Worm (Caenorhabditis elegans) whole organism, midembryonic: ENCODE data around the gene C25H3.17.

Experiments used
- T22C8.4 ChIP-seq: fragments of 200-800 bp; sonication (Bioruptor generic); IDR thresholded peaks from 2 replicates; pipeline ENCODE4 v1.3.6; 2022; ENCODE audit warnings: missing genetic modification characterization, missing compliant biosample characterization
- cog-1 ChIP-seq: sonication (generic microtip); optimal IDR thresholded peaks from 2 replicates; lab custom pipeline; 2016; ENCODE audit warnings: missing genetic modification characterization, missing compliant biosample characterization
- flt-1 ChIP-seq: fragments of 200-800 bp; sonication (Bioruptor generic); IDR thresholded peaks from 2 replicates; pipeline ENCODE4 v1.3.6; 2022; ENCODE audit warnings: missing genetic modification characterization, missing compliant biosample characterization
- ref-1 ChIP-seq: fragments of 200-800 bp; sonication (Bioruptor generic); conservative IDR thresholded peaks from 2 replicates; pipeline ENCODE4 v1.3.6; 2022; ENCODE audit warnings: missing genetic modification reagents, missing genetic modification characterization, missing compliant biosample characterization
- tab-1 ChIP-seq: fragments of 200-800 bp; sonication (Bioruptor generic); IDR thresholded peaks from 2 replicates; pipeline ENCODE4 v1.3.6; 2022; ENCODE audit warnings: missing genetic modification characterization, missing compliant biosample characterization
- ztf-29 ChIP-seq: fragments of 200-800 bp; sonication (Bioruptor generic); IDR thresholded peaks from 2 replicates; pipeline ENCODE4 v1.3.6; 2022; ENCODE audit warnings: missing genetic modification reagents, missing genetic modification characterization, missing compliant biosample characterization

ce11 chrII:5697338-5697737 lies 27.9 kb upstream of the C25H3.17 start:
- no peak for TF ChIP-seq T22C8.4 (GFP tag; lab: Robert Waterston, UW)
- no peak for TF ChIP-seq flt-1
- TF ChIP-seq ref-1 (GFP tag; lab: Robert Waterston, UW), result no peak
- TF ChIP-seq cog-1 (tag; lab: Kevin White, UChicago), result no peak
- no peak for TF ChIP-seq ztf-29 (GFP tag; lab: Robert Waterston, UW)
- TF ChIP-seq tab-1 (GFP tag; lab: Robert Waterston, UW), result no peak
